Worm (Caenorhabditis elegans) whole organism, L1 larva: ENCODE measurements around the gene F26F4.9.

ENCODE experiments used
- alr-1 ChIP-seq: fragments of 200-800 bp; sonication (Bioruptor generic); optimal IDR thresholded peaks from 2 replicates; lab custom pipeline; 2018; ENCODE audit warnings: borderline replicate concordance, mild to moderate bottlenecking, missing genetic modification characterization, missing compliant biosample characterization
- ceh-90 ChIP-seq: sonication (generic microtip); optimal IDR thresholded peaks from 2 replicates; lab custom pipeline; 2016; ENCODE audit warnings: missing genetic modification characterization, missing compliant biosample characterization
- fkh-10 ChIP-seq: sonication (generic microtip); optimal IDR thresholded peaks from 2 replicates; lab custom pipeline; 2017; ENCODE audit warnings: missing biosample characterization, missing genetic modification reagents, missing genetic modification characterization
- nhr-237 ChIP-seq: fragments of 150-350 bp; optimal IDR thresholded peaks from 2 replicates; lab custom pipeline; 2014; ENCODE audit warnings: missing biosample characterization, missing genetic modification characterization
- zip-4 ChIP-seq: fragments of 200-800 bp; sonication (Bioruptor generic); optimal IDR thresholded peaks from 2 replicates; lab custom pipeline; 2018; ENCODE audit warnings: mild to moderate bottlenecking, missing genetic modification characterization, moderate library complexity, missing compliant biosample characterization

DNA sequence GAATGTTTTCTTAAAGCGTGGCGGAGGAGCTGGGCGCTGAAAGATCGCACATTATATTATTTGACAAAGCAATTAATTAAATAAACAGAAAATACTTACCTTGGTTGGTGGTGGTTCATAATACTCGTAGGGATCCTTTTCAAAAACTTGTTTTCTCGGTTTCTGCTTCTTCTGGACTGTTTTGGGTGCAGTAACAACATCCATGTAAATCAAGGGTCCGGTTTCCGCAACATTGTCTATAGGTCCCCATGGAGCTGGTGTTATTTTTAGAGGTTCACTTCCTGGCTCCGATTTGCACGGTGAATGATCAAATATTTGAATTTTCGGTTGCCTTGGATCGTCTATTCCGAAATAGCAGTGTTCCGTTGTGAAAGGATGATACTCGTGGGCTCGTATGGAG lies 11.8 kb upstream of the F26F4.9 start:
- no peak for TF ChIP-seq zip-4 (GFP tag; lab: Kevin White, UChicago)
- no peak for TF ChIP-seq alr-1 (tag; lab: Kevin White, UChicago)
- no peak for TF ChIP-seq ceh-90 (tag; lab: Kevin White, UChicago)
- TF ChIP-seq nhr-237 (tag; lab: Kevin White, UChicago) = no peak
- TF ChIP-seq fkh-10 (GFP tag; lab: Kevin White, UChicago) = no peak
